Fruit fly (Drosophila melanogaster): ENCODE measurements around the gene CG14823.

The CG14823 gene

DNA sequence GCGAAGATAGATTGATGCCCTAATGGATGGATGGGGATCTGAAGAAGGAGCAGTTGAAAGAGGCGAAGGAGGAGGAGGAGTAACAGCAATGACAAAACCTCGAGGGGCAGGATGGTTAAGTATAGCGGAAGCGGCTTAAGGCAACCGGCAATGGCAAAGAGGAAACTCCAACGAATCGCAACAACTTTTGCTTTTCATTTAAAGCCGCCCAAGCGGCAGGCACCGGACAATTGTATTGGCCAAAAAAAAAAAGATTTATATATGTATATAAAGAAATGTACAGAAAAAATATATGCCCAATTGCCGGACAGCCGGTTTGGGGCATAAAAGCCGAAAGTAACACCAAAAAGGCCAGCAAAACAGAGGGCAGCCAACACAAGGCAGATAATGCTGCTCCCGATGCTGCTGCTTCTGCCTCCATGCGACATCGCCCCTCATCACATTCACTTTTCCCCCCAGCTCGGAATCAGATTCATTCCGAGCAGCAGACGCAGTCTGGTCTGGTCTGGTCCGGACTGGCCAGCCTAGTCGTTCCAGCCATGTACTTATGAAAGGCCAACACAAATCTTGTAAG lies 25.3 kb downstream of the CG14823 start:
- TF ChIP-seq fru (optimal IDR thresholded peaks at IDR 0.05) (no peak), unpg (GFP tag; optimal IDR thresholded peaks at IDR 0.05) (no peak), lab (GFP tag; optimal IDR thresholded peaks at IDR 0.05) (no peak), CG7357 (GFP tag; IDR thresholded peaks at IDR 0.05) (no peak), hb (GFP tag; IDR thresholded peaks at IDR 0.05; ENCODE audit: partially characterized antibody) (0 out of 3 replicates have a peak, but pooled peaks have one; percentile 19), cato (GFP tag; optimal IDR thresholded peaks at IDR 0.05; ENCODE audit: borderline replicate concordance) (no peak), nerfin-1 (tag; optimal IDR thresholded peaks at IDR 0.05) (no peak), fd3F (GFP tag; optimal IDR thresholded peaks at IDR 0.05) (no peak), CG12942 (GFP tag; optimal IDR thresholded peaks at IDR 0.05) (no peak), Pdp1 (GFP tag; optimal IDR thresholded peaks at IDR 0.05) (no peak), ci (GFP tag; IDR thresholded peaks at IDR 0.05) (peak; percentile 33; the same call in 1 of the 3 replicates), CG13894 (tag; optimal IDR thresholded peaks at IDR 0.05) (peak; percentile 9), ems (GFP tag; optimal IDR thresholded peaks at IDR 0.05) (no peak)

- TF ChIP-seq Sin3A (optimal IDR thresholded peaks at IDR 0.05) (no peak), CG1024 (GFP tag; IDR thresholded peaks at IDR 0.05) (no peak), CG14014 (GFP tag; IDR thresholded peaks at IDR 0.05) (no peak), Fer2 (tag; optimal IDR thresholded peaks at IDR 0.05) (no peak), nmo (GFP tag; optimal IDR thresholded peaks at IDR 0.05) (no peak)
Observed at dm6 chr3L:7092904-7093303, 26.8 kb downstream of the CG14823 start, which contains the start of gene Cpr65Ec. TSS of gene Cpr65Ec (plus strand) at chr3L:7093204.

DNA sequence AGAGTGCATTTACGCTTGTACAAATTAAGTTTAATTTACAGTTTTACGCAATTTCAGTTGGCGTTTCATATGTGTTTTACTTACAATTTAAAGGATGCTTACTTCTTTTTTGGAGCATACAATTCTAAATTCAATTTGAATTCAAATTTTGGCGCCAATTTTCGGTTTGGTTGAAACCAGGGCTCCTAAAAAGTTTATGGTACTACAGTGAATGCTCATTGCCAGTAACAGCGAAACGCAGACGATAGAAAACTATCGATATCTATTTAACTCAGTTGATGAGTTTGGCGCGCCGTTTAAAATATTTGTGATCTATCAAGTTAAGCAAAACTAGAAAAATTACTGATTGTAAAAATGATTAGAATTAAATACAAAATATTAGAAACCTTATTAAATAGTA lies 27.9 kb downstream of the CG14823 start:
- no peak for TF ChIP-seq eyg (GFP tag; optimal IDR thresholded peaks at IDR 0.05)
- TF ChIP-seq CG17359 (tag; optimal IDR thresholded peaks at IDR 0.05), result no peak
- TF ChIP-seq HLH4C (GFP tag; IDR thresholded peaks at IDR 0.05; ENCODE audit: partially characterized antibody), result peak; percentile 57
- TF ChIP-seq hbn (GFP tag; IDR thresholded peaks at IDR 0.05; ENCODE audit: partially characterized antibody), result peak; percentile 44; the same call in 1 of the 2 replicates
- no peak for TF ChIP-seq Optix (GFP tag; IDR thresholded peaks at IDR 0.05)
- TF ChIP-seq sr (GFP tag; IDR thresholded peaks at IDR 0.05), result no peak
- peak; percentile 51; the same call in 1 of the 3 replicates for TF ChIP-seq mld (GFP tag; IDR thresholded peaks at IDR 0.05; ENCODE audit: partially characterized antibody)
- TF ChIP-seq B-H2 (GFP tag; optimal IDR thresholded peaks at IDR 0.05), result no peak
- TF ChIP-seq CG9437 (GFP tag; optimal IDR thresholded peaks at IDR 0.05), result no peak
- TF ChIP-seq trem (tag; optimal IDR thresholded peaks at IDR 0.05), result no peak
- no peak for TF ChIP-seq CG6272 (GFP tag; IDR thresholded peaks at IDR 0.05)
- no peak for TF ChIP-seq Sry-β (GFP tag; optimal IDR thresholded peaks at IDR 0.05)
- TF ChIP-seq CG4854 (GFP tag; optimal IDR thresholded peaks at IDR 0.05), result no peak
- peak; percentile 68 for TF ChIP-seq Dp (GFP tag; optimal IDR thresholded peaks at IDR 0.05)
- TF ChIP-seq Bdp1 (GFP tag; optimal IDR thresholded peaks at IDR 0.05), result no peak
- no peak for TF ChIP-seq ro (GFP tag; IDR thresholded peaks at IDR 0.05)
- TF ChIP-seq Dref (GFP tag; IDR thresholded peaks at IDR 0.05), result peak; percentile 74
- TF ChIP-seq CG1792 (GFP tag; optimal IDR thresholded peaks at IDR 0.05), result no peak
- TF ChIP-seq slou (GFP tag; optimal IDR thresholded peaks at IDR 0.05), result no peak
- TF ChIP-seq en (GFP tag; optimal IDR thresholded peaks at IDR 0.05), result no peak
- TF ChIP-seq onecut (GFP tag; IDR thresholded peaks at IDR 0.05), result no peak
- no peak for TF ChIP-seq CG18476 (GFP tag; optimal IDR thresholded peaks at IDR 0.05)
- peak; percentile 77 for TF ChIP-seq CG2116 (GFP tag; optimal IDR thresholded peaks at IDR 0.05)
- TF ChIP-seq CG11093 (GFP tag; IDR thresholded peaks at IDR 0.05), result no peak
- no peak for TF ChIP-seq bsh (GFP tag; optimal IDR thresholded peaks at IDR 0.05)
- no peak for TF ChIP-seq lab (GFP tag; optimal IDR thresholded peaks at IDR 0.05)
- no peak for TF ChIP-seq pnt (GFP tag; optimal IDR thresholded peaks at IDR 0.05)
- no peak for TF ChIP-seq CG7372 (GFP tag; IDR thresholded peaks at IDR 0.05)
- TF ChIP-seq trh (GFP tag; optimal IDR thresholded peaks at IDR 0.05), result no peak
- peak; percentile 42; the same call in 1 of the 3 replicates for TF ChIP-seq vnd (GFP tag; IDR thresholded peaks at IDR 0.05; ENCODE audit: partially characterized antibody)
- peak; percentile 40; the same call in 1 of the 3 replicates for TF ChIP-seq CG16813 (GFP tag; IDR thresholded peaks at IDR 0.05; ENCODE audit: partially characterized antibody)
- TF ChIP-seq Sin3A (optimal IDR thresholded peaks at IDR 0.05), result no peak

All from whole organism, embryonic.